Worm (Caenorhabditis elegans): ENCODE measurements around the gene pinn-1.

ce11 chrII:2878909-2879308 is 9.9 kb downstream of the pinn-1 start:
- TF ChIP-seq fkh-10 (GFP tag; optimal IDR thresholded peaks at IDR 0.05) (no peak), F44E2.7 (GFP tag; IDR thresholded peaks at IDR 0.05) (no peak), ama-1 (optimal IDR thresholded peaks at IDR 0.05) (no peak), gei-8 (GFP tag; optimal IDR thresholded peaks at IDR 0.05) (no peak), ceh-28 (tag; optimal IDR thresholded peaks at IDR 0.05) (no peak), F10B5.3 (tag; optimal IDR thresholded peaks at IDR 0.05) (no peak), pha-4 (GFP tag; IDR thresholded peaks at IDR 0.05) (no peak), pha-4 (tag; optimal IDR thresholded peaks at IDR 0.05) (no peak), F26F4.8 (GFP tag; conservative IDR thresholded peaks at IDR 0.05) (no peak), zip-11 (GFP tag; IDR thresholded peaks at IDR 0.05) (no peak), unc-130 (GFP tag; optimal IDR thresholded peaks at IDR 0.05) (no peak), lin-15B (tag; optimal IDR thresholded peaks at IDR 0.05) (no peak)

Measured in whole organism, L4 larva.